Worm (Caenorhabditis elegans): ENCODE measurements around the gene fbxa-88.

The fbxa-88 gene

ce11 chrV:16094284-16094683 is 48.6 kb downstream of the fbxa-88 start, which contains the start of gene F22B8.7:
TSS of gene F22B8.7 (plus strand) at chrV:16094584.
- TF ChIP-seq nhr-77 (tag; optimal IDR thresholded peaks at IDR 0.05) (no peak), mdl-1 (tag; optimal IDR thresholded peaks at IDR 0.05) (no peak), nhr-76 (tag; optimal IDR thresholded peaks at IDR 0.05) (no peak), ceh-82 (tag; optimal IDR thresholded peaks at IDR 0.05) (no peak), hmg-11 (tag; optimal IDR thresholded peaks at IDR 0.05) (no peak), ztf-4 (tag; optimal IDR thresholded peaks at IDR 0.05) (no peak)
